Worm (Caenorhabditis elegans): Measurements from ENCODE around the gene C45B11.5.

- no peak for TF ChIP-seq med-1 (GFP tag; optimal IDR thresholded peaks at IDR 0.05; ENCODE audit: insufficient read depth)
- no peak for TF ChIP-seq ref-1 (GFP tag; conservative IDR thresholded peaks at IDR 0.05)
- TF ChIP-seq tab-1 (GFP tag; IDR thresholded peaks at IDR 0.05), result no peak
- no peak for TF ChIP-seq flt-1 (GFP tag; IDR thresholded peaks at IDR 0.05)
- TF ChIP-seq T22C8.4 (GFP tag; IDR thresholded peaks at IDR 0.05), result no peak
- no peak for TF ChIP-seq ztf-29 (GFP tag; IDR thresholded peaks at IDR 0.05)
- TF ChIP-seq klf-2 (GFP tag; conservative IDR thresholded peaks at IDR 0.05), result no peak
- no peak for TF ChIP-seq ztf-23 (GFP tag; IDR thresholded peaks at IDR 0.05)
- TF ChIP-seq cog-1 (tag; optimal IDR thresholded peaks at IDR 0.05), result peak; percentile 23
These were observed 40.9 kb downstream of the C45B11.5 start for ce11 chrV:11082475-11082874.
